Fruit fly (Drosophila melanogaster): Measurements from ENCODE around the gene CG34357.

Gene CG34357

DNA sequence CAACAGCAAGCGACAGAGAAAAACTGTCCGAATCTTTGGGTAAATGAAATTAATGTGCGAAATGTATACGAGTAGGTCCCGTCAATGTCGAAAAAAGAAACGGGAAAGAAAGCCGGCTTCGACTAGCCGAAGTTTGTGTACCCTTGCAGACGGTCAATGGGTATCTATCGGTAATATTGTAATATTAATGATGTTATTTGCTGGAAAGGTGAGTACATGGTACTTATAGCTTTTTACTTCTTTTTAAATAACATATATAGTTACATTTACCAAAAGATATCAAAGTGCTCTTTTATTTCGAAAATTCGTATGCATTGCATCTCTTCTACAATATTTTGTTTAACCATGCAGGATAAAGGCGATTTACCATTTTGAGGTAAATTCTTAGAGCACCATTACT lies 81.9 kb downstream of the CG34357 start:
- TF ChIP-seq pad (GFP tag; optimal IDR thresholded peaks at IDR 0.05) (peak; percentile 49), kay (GFP tag; ENCODE audit: borderline replicate concordance) (peak; percentile 11), bab1 (GFP tag; optimal IDR thresholded peaks at IDR 0.05) (no peak)

DNA sequence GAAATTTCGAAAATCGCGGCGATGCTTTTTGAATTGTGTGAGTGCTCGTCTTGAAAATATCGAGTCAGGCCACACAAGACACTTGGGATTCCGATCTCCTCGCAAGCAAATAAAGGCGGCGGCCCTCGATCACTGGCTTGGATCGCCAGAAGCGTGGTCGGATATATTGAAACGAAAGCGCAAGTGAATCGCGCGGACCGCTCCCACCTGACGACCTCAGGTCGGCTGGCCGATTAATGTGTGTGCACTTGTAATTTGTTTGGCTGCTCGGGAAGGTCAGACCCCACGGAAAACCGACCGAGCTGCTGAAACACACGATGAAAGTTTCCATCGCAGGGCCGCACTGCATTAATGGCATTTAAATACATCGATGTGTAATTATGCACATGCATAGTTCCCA lies 82.5 kb downstream of the CG34357 start:
- no peak for TF ChIP-seq toe (GFP tag; optimal IDR thresholded peaks at IDR 0.05)
- peak; percentile 33 for TF ChIP-seq CG12768 (GFP tag; optimal IDR thresholded peaks at IDR 0.05)

DNA sequence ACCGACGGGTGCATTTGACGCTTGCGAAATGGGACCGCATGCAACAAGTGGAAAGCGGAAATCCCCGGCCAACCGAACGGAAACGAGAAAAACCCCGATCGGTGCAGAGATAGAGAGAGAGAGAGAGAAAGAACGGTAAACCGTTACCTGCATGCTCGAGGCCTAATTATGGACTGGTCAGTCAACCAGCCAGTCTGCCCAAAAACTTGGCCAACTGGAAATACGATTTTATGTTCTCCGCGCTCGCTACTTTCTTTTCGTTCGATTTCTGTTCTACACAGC lies 85.2 kb downstream of the CG34357 start:
- TF ChIP-seq CG11617 (GFP tag; optimal IDR thresholded peaks at IDR 0.05) = no peak
- no peak for TF ChIP-seq cic (GFP tag; optimal IDR thresholded peaks at IDR 0.05)
- TF ChIP-seq Mnt (GFP tag; optimal IDR thresholded peaks at IDR 0.05) = no peak
- no peak for TF ChIP-seq CG7101 (tag; optimal IDR thresholded peaks at IDR 0.05)
- no peak for TF ChIP-seq toe (GFP tag; optimal IDR thresholded peaks at IDR 0.05)
- TF ChIP-seq CG5204 (GFP tag; optimal IDR thresholded peaks at IDR 0.05) = no peak
- TF ChIP-seq pad (GFP tag; optimal IDR thresholded peaks at IDR 0.05) = no peak
- no peak for TF ChIP-seq ovo (GFP tag; optimal IDR thresholded peaks at IDR 0.05)
- TF ChIP-seq Clk (GFP tag; optimal IDR thresholded peaks at IDR 0.05) = no peak
- no peak for TF ChIP-seq CG14711 (tag; optimal IDR thresholded peaks at IDR 0.05)
- TF ChIP-seq CG7045 (GFP tag; optimal IDR thresholded peaks at IDR 0.05) = no peak
- no peak for TF ChIP-seq Hr96 (GFP tag; optimal IDR thresholded peaks at IDR 0.05)
- TF ChIP-seq Crg-1 (GFP tag; optimal IDR thresholded peaks at IDR 0.05) = no peak
- TF ChIP-seq cnc (optimal IDR thresholded peaks at IDR 0.05) = no peak
- no peak for TF ChIP-seq CG1620 (GFP tag; optimal IDR thresholded peaks at IDR 0.05)
- no peak for TF ChIP-seq bab1 (GFP tag; optimal IDR thresholded peaks at IDR 0.05)
- no peak for TF ChIP-seq CG33017 (tag; optimal IDR thresholded peaks at IDR 0.05)

DNA sequence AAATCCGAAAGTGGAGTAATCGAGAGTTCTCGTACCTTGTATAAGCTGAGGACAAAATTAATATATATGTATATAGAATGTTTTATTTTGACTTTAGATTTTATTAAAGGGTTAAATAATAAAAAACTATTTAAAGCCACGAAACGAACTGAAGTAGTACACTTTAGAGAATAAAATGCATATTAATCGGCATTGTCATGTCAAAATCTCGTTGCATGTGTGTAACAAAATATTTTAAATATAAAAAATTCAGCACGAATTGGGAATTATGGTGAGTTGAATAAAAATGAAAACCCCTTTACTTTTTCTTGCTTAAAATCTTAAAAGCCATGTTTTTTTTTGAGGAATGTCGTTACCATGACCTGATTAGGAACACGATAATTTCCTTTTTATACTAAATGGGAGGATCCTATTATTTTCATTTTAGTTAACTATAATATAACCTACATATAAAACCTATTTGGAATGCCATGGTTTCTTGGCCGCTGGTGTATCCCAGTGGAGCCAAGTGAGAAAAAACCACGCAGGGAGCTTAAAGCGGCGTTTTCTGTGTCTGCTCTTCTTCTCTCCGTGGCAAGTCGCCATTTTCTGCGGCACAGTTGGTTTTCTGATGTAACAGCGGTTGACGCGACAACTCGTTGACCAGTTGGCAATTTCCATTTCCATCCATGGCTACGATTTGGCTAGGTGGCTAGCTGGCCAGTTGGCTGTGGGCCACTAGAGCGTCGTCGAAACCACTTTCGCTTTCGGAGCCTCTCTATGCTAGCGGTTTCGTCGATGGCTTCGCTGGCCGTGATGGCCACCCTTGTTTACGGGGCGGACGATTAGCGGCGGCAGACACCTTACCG lies 85.8 kb downstream of the CG34357 start:
- TF ChIP-seq Hr96 (GFP tag; optimal IDR thresholded peaks at IDR 0.05) (no peak), ovo (GFP tag; optimal IDR thresholded peaks at IDR 0.05) (no peak), kay (GFP tag; ENCODE audit: borderline replicate concordance) (peak; percentile 70), cic (GFP tag; optimal IDR thresholded peaks at IDR 0.05) (no peak)

DNA sequence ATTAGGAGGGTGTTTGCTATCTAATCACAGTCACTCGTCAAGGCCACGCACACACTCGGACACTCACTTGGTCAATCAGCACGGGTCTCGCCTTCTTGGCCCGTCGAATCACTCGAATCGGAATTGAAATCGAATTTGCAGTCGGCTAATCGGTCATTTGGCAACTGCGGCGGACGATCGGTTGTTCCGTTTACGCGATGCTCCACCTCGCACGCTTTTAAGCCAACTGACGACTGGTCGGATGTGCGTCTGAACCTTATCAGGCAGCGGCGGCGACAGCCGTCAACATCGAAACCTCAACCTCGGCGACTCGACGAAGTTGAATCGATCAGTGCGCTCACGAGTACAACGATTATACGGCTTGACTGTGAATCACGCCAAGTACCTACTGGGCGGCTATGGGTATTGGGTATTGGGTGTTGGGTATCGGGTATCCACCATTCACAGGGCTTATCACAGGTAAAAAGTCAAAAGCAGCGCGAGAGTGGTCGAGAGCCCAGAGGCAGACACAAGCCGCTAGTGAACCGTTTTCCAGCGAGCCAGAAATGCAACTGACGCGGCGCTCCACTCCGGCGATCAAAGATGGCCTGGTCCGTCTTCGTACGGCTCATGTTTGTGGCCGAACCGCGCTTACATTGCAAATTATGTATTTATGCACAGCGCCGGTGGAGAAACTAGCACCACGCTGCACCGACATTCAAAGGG lies 86.7 kb downstream of the CG34357 start:
- TF ChIP-seq CG11617 (GFP tag; optimal IDR thresholded peaks at IDR 0.05) (peak; percentile 29), CG14711 (tag; optimal IDR thresholded peaks at IDR 0.05) (peak; percentile 30), cnc (optimal IDR thresholded peaks at IDR 0.05) (no peak), toe (GFP tag; optimal IDR thresholded peaks at IDR 0.05) (no peak), CG5204 (GFP tag; optimal IDR thresholded peaks at IDR 0.05) (no peak), CG1620 (GFP tag; optimal IDR thresholded peaks at IDR 0.05) (peak; percentile 8), CG12768 (GFP tag; optimal IDR thresholded peaks at IDR 0.05) (peak; percentile 60), Clk (GFP tag; optimal IDR thresholded peaks at IDR 0.05) (peak; percentile 15), Hr96 (GFP tag; optimal IDR thresholded peaks at IDR 0.05) (no peak), pad (GFP tag; optimal IDR thresholded peaks at IDR 0.05) (no peak), cic (GFP tag; optimal IDR thresholded peaks at IDR 0.05) (peak; percentile 86), Mnt (GFP tag; optimal IDR thresholded peaks at IDR 0.05) (peak; percentile 79), CG7101 (tag; optimal IDR thresholded peaks at IDR 0.05) (peak; percentile 24), bab1 (GFP tag; optimal IDR thresholded peaks at IDR 0.05) (peak; percentile 3), CG33017 (tag; optimal IDR thresholded peaks at IDR 0.05) (peak; percentile 59), ovo (GFP tag; optimal IDR thresholded peaks at IDR 0.05) (no peak), kay (GFP tag; ENCODE audit: borderline replicate concordance) (peak; percentile 11), Crg-1 (GFP tag; optimal IDR thresholded peaks at IDR 0.05) (peak; percentile 15), CG7045 (GFP tag; optimal IDR thresholded peaks at IDR 0.05) (peak; percentile 23), tj (GFP tag; optimal IDR thresholded peaks at IDR 0.05) (peak; percentile 90)

DNA sequence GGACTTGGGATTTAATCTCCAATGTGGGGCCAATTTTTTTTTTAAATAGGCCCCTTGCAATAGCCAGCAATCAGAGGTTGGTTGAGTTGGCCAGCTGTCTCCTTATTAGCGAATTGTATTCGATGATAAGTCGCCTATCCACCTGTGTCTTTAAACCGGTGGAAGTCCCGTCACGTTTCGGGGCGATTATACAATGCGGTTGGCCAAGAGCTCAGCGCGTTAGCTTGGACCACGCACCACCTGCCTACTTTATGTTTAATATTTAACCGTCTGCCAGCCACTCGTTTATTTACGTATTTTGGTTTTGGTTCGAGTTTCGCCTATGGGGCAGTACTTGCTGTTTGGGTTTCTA lies 87.2 kb downstream of the CG34357 start:
- TF ChIP-seq bab1 (GFP tag; optimal IDR thresholded peaks at IDR 0.05) = no peak
- TF ChIP-seq CG11617 (GFP tag; optimal IDR thresholded peaks at IDR 0.05) = no peak
- no peak for TF ChIP-seq cic (GFP tag; optimal IDR thresholded peaks at IDR 0.05)
- TF ChIP-seq CG12768 (GFP tag; optimal IDR thresholded peaks at IDR 0.05) = no peak
- no peak for TF ChIP-seq CG1620 (GFP tag; optimal IDR thresholded peaks at IDR 0.05)
- TF ChIP-seq pad (GFP tag; optimal IDR thresholded peaks at IDR 0.05) = no peak
- no peak for TF ChIP-seq kay (GFP tag; ENCODE audit: borderline replicate concordance)
- no peak for TF ChIP-seq CG7101 (tag; optimal IDR thresholded peaks at IDR 0.05)
- TF ChIP-seq CG7045 (GFP tag; optimal IDR thresholded peaks at IDR 0.05) = no peak

DNA sequence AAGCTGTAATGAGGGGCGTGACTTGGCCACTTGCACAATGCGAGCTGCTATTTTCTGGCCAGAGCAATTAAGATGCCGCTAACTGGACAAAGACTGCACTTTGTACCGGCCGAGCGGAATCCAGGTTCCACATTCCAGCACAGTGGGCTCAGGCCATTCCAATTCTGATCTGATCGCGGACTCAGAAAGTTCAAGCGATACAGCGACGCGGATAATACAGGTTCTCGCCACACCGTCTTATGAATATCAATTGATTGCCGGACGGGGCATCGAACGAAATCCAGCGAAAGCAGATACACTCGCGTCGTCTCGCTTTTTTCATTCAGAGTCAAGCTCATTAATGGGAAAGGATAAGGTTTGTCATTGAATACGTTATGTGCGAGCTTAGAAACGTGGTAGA lies 88.9 kb downstream of the CG34357 start:
- TF ChIP-seq CG7101 (tag; optimal IDR thresholded peaks at IDR 0.05) = no peak
- peak; percentile 26 for TF ChIP-seq ovo (GFP tag; optimal IDR thresholded peaks at IDR 0.05)
- TF ChIP-seq toe (GFP tag; optimal IDR thresholded peaks at IDR 0.05) = no peak
- peak; percentile 16 for TF ChIP-seq CG12768 (GFP tag; optimal IDR thresholded peaks at IDR 0.05)
- TF ChIP-seq tj (GFP tag; optimal IDR thresholded peaks at IDR 0.05) = no peak
- no peak for TF ChIP-seq kay (GFP tag; ENCODE audit: borderline replicate concordance)
- TF ChIP-seq CG11617 (GFP tag; optimal IDR thresholded peaks at IDR 0.05) = no peak
- TF ChIP-seq Mnt (GFP tag; optimal IDR thresholded peaks at IDR 0.05) = no peak
- TF ChIP-seq Crg-1 (GFP tag; optimal IDR thresholded peaks at IDR 0.05) = no peak
- TF ChIP-seq cnc (optimal IDR thresholded peaks at IDR 0.05) = no peak
- no peak for TF ChIP-seq CG7045 (GFP tag; optimal IDR thresholded peaks at IDR 0.05)
- TF ChIP-seq Hr96 (GFP tag; optimal IDR thresholded peaks at IDR 0.05) = no peak
- no peak for TF ChIP-seq Clk (GFP tag; optimal IDR thresholded peaks at IDR 0.05)
- TF ChIP-seq CG14711 (tag; optimal IDR thresholded peaks at IDR 0.05) = no peak
- TF ChIP-seq CG33017 (tag; optimal IDR thresholded peaks at IDR 0.05) = no peak
- TF ChIP-seq pad (GFP tag; optimal IDR thresholded peaks at IDR 0.05) = no peak
- TF ChIP-seq CG5204 (GFP tag; optimal IDR thresholded peaks at IDR 0.05) = peak; percentile 1
- no peak for TF ChIP-seq bab1 (GFP tag; optimal IDR thresholded peaks at IDR 0.05)
- no peak for TF ChIP-seq CG1620 (GFP tag; optimal IDR thresholded peaks at IDR 0.05)
- no peak for TF ChIP-seq cic (GFP tag; optimal IDR thresholded peaks at IDR 0.05)

Measured in whole organism, adult.